Worm (Caenorhabditis elegans) whole organism, L4 larva: ENCODE measurements around the gene nlp-16.

Experiments
- F26F4.8 ChIP-seq: fragments of 200-800 bp; sonication (Bioruptor generic); conservative IDR thresholded peaks from 2 replicates; pipeline ENCODE4 v1.3.6; 2022; ENCODE audit warnings: missing genetic modification characterization, missing compliant biosample characterization
- T20F7.1 ChIP-seq: fragments of 200-800 bp; sonication (Bioruptor generic); optimal IDR thresholded peaks from 2 replicates; lab custom pipeline; 2018; ENCODE audit warnings: mild to moderate bottlenecking, missing genetic modification characterization, missing compliant biosample characterization
- Y48G9A.11 ChIP-seq: fragments of 200-800 bp; sonication (Bioruptor generic); IDR thresholded peaks from 2 replicates; pipeline ENCODE4 v1.3.6; 2022; ENCODE audit warnings: missing genetic modification reagents, missing genetic modification characterization, missing compliant biosample characterization
- Y5F2A.4 ChIP-seq: fragments of 200-800 bp; sonication (Bioruptor generic); optimal IDR thresholded peaks from 2 replicates; lab custom pipeline; 2018; ENCODE audit warnings: mild to moderate bottlenecking, missing genetic modification characterization, missing compliant biosample characterization
- Y75B8A.6 ChIP-seq: fragments of 200-800 bp; sonication (Bioruptor generic); IDR thresholded peaks from 2 replicates; pipeline ENCODE4 v1.3.6; 2022; ENCODE audit warnings: missing genetic modification reagents, missing genetic modification characterization, missing compliant biosample characterization
- aly-2 ChIP-seq: sonication (generic microtip); optimal IDR thresholded peaks from 2 replicates; lab custom pipeline; 2018; ENCODE audit warnings: missing biosample characterization, missing genetic modification characterization
- arid-1 ChIP-seq: fragments of 200-800 bp; sonication (Bioruptor generic); conservative IDR thresholded peaks from 2 replicates; pipeline ENCODE4 v1.3.6; 2022; ENCODE audit warnings: missing genetic modification reagents, missing genetic modification characterization, missing compliant biosample characterization
- attf-4 ChIP-seq: sonication (generic microtip); optimal IDR thresholded peaks from 3 replicates; lab custom pipeline; 2017; ENCODE audit warnings: missing biosample characterization, missing genetic modification characterization
- ceh-28 ChIP-seq: fragments of 150-350 bp; optimal IDR thresholded peaks from 2 replicates; lab custom pipeline; 2014; ENCODE audit warnings: missing biosample characterization, missing genetic modification reagents, missing genetic modification characterization
- ceh-32 ChIP-seq: sonication (generic microtip); optimal IDR thresholded peaks from 2 replicates; lab custom pipeline; 2016; ENCODE audit warnings: mild to moderate bottlenecking, missing genetic modification characterization, missing compliant biosample characterization; ENCODE audit not compliant: poor library complexity
- daf-16 ChIP-seq, 3 experiments: sonication (generic microtip); optimal IDR thresholded peaks; 2 replicates each; lab custom pipeline; 2016 to 2017; ENCODE audit warnings: missing genetic modification characterization in 3 of 3, missing genetic modification reagents in 3 of 3, mild to moderate bottlenecking in 2 of 3, missing compliant biosample characterization in 2 of 3, missing biosample characterization in 1 of 3, moderate library complexity in 1 of 3
- daf-19 ChIP-seq: fragments of 200-800 bp; sonication (Bioruptor generic); conservative IDR thresholded peaks from 2 replicates; pipeline ENCODE4 v1.3.6; 2022; ENCODE audit warnings: missing genetic modification characterization, missing compliant biosample characterization
- daf-8 ChIP-seq: fragments of 200-800 bp; sonication (Bioruptor generic); IDR thresholded peaks from 2 replicates; pipeline ENCODE4 v1.3.6; 2022; ENCODE audit warnings: missing genetic modification characterization, missing compliant biosample characterization
- dmd-6 ChIP-seq: fragments of 200-800 bp; sonication (Bioruptor generic); IDR thresholded peaks from 2 replicates; pipeline ENCODE4 v1.3.6; 2022; ENCODE audit warnings: missing genetic modification reagents, missing genetic modification characterization, missing compliant biosample characterization
- dpl-1 ChIP-seq: fragments of 150-350 bp; optimal IDR thresholded peaks from 2 replicates; lab custom pipeline; 2014; ENCODE audit warnings: missing biosample characterization, missing genetic modification reagents, missing genetic modification characterization
- dve-1 ChIP-seq: sonication (generic microtip); optimal IDR thresholded peaks from 2 replicates; lab custom pipeline; 2017; ENCODE audit warnings: antibody characterized with exemption, mild to moderate bottlenecking, missing genetic modification characterization, missing compliant biosample characterization; ENCODE audit not compliant: insufficient read depth
- egl-27 ChIP-seq: sonication (generic microtip); optimal IDR thresholded peaks from 3 replicates; lab custom pipeline; 2017; ENCODE audit warnings: missing biosample characterization, missing genetic modification reagents, missing genetic modification characterization
- fos-1 ChIP-seq: fragments of 150-350 bp; optimal IDR thresholded peaks from 2 replicates; lab custom pipeline; 2014; ENCODE audit warnings: missing biosample characterization, missing genetic modification characterization
- hif-1 ChIP-seq, 2 experiments: sonication (generic microtip); optimal IDR thresholded peaks; 2 replicates each; lab custom pipeline; 2016 to 2017; ENCODE audit warnings: missing compliant biosample characterization in 2 of 2, missing genetic modification characterization in 2 of 2, missing genetic modification reagents in 2 of 2, missing genotype in 2 of 2, mild to moderate bottlenecking in 1 of 2
- hlh-11 ChIP-seq: fragments of 200-800 bp; sonication (Bioruptor generic); optimal IDR thresholded peaks from 2 replicates; lab custom pipeline; 2018; ENCODE audit warnings: mild to moderate bottlenecking, missing genetic modification characterization, missing compliant biosample characterization
- hlh-30 ChIP-seq: sonication (generic microtip); optimal IDR thresholded peaks from 2 replicates; lab custom pipeline; 2017; ENCODE audit warnings: antibody characterized with exemption, mild to moderate bottlenecking, missing genetic modification characterization, missing compliant biosample characterization; ENCODE audit not compliant: insufficient read depth
- lim-7 ChIP-seq: fragments of 200-800 bp; sonication (Bioruptor generic); IDR thresholded peaks from 2 replicates; pipeline ENCODE4 v1.3.6; 2022; ENCODE audit warnings: missing genetic modification characterization, missing compliant biosample characterization
- lin-13 ChIP-seq: fragments of 150-350 bp; optimal IDR thresholded peaks from 2 replicates; lab custom pipeline; 2014; ENCODE audit warnings: missing biosample characterization, missing genetic modification reagents, missing genetic modification characterization
- lin-29 ChIP-seq: fragments of 200-800 bp; sonication (Bioruptor generic); IDR thresholded peaks from 2 replicates; pipeline ENCODE4 v1.3.6; 2022; ENCODE audit warnings: missing genetic modification reagents, missing genetic modification characterization, missing compliant biosample characterization
- lin-38 ChIP-seq: fragments of 200-800 bp; sonication (Bioruptor generic); IDR thresholded peaks from 2 replicates; pipeline ENCODE4 v1.3.6; 2022; ENCODE audit warnings: missing genetic modification reagents, missing genetic modification characterization, missing compliant biosample characterization
- mdl-1 ChIP-seq, 2 experiments: fragments of 150-350 bp in 1 of 2; sonication (generic microtip) in 1 of 2; optimal IDR thresholded peaks; 2 replicates each; lab custom pipeline; 2014 to 2017; ENCODE audit warnings: missing biosample characterization in 2 of 2, missing genetic modification characterization in 2 of 2
- nhr-10 ChIP-seq: fragments of 150-350 bp; optimal IDR thresholded peaks from 2 replicates; lab custom pipeline; 2014; ENCODE audit warnings: missing biosample characterization, missing genetic modification characterization
- nhr-11 ChIP-seq: fragments of 150-350 bp; optimal IDR thresholded peaks from 2 replicates; lab custom pipeline; 2014; ENCODE audit warnings: missing biosample characterization, missing genetic modification characterization
- nhr-237 ChIP-seq: sonication (generic microtip); optimal IDR thresholded peaks from 2 replicates; lab custom pipeline; 2017; ENCODE audit warnings: missing biosample characterization, missing genetic modification characterization
- nhr-28 ChIP-seq: fragments of 150-350 bp; optimal IDR thresholded peaks from 2 replicates; lab custom pipeline; 2014; ENCODE audit warnings: missing biosample characterization, missing genetic modification characterization
- nhr-41 ChIP-seq: fragments of 200-800 bp; sonication (Bioruptor generic); IDR thresholded peaks from 2 replicates; pipeline ENCODE4 v1.3.6; 2022; ENCODE audit warnings: missing genetic modification reagents, missing genetic modification characterization, missing compliant biosample characterization
- nhr-6 ChIP-seq: fragments of 150-350 bp; optimal IDR thresholded peaks from 2 replicates; lab custom pipeline; 2014; ENCODE audit warnings: missing biosample characterization, missing genetic modification characterization
- nhr-77 ChIP-seq: fragments of 150-350 bp; optimal IDR thresholded peaks from 2 replicates; lab custom pipeline; 2014; ENCODE audit warnings: missing biosample characterization, missing genetic modification characterization
- php-3 ChIP-seq: fragments of 200-800 bp; sonication (Bioruptor generic); IDR thresholded peaks from 2 replicates; pipeline ENCODE4 v1.3.6; 2022; ENCODE audit warnings: missing genetic modification reagents, missing genetic modification characterization, missing compliant biosample characterization
- pqm-1 ChIP-seq: sonication (generic microtip); optimal IDR thresholded peaks from 2 replicates; lab custom pipeline; 2017; ENCODE audit warnings: missing biosample characterization, missing genetic modification characterization
- rbr-2 ChIP-seq: sonication (generic microtip); optimal IDR thresholded peaks from 2 replicates; lab custom pipeline; 2016; ENCODE audit warnings: missing genotype, missing genetic modification characterization, missing compliant biosample characterization
- saeg-2 ChIP-seq: fragments of 200-800 bp; sonication (Bioruptor generic); IDR thresholded peaks from 2 replicates; pipeline ENCODE4 v1.3.6; 2022; ENCODE audit warnings: missing genetic modification reagents, missing genetic modification characterization, missing compliant biosample characterization
- tag-97 ChIP-seq: fragments of 200-800 bp; sonication (Bioruptor generic); IDR thresholded peaks from 2 replicates; pipeline ENCODE4 v1.3.6; 2022; ENCODE audit warnings: missing genetic modification characterization, missing compliant biosample characterization
- tra-1 ChIP-seq: fragments of 200-800 bp; sonication (Bioruptor generic); IDR thresholded peaks from 2 replicates; pipeline ENCODE4 v1.3.6; 2022; ENCODE audit warnings: missing genetic modification reagents, missing genetic modification characterization, missing compliant biosample characterization
- unc-39 ChIP-seq: sonication (generic microtip); optimal IDR thresholded peaks from 2 replicates; lab custom pipeline; 2017; ENCODE audit warnings: missing biosample characterization, missing genetic modification characterization
- unc-62 ChIP-seq, 3 experiments: fragments of 150-350 bp in 1 of 3; sonication (generic microtip); optimal IDR thresholded peaks in 2 of 3; peaks in 1 of 3; 1 replicate in 1 of 3; 2 replicates in 2 of 3; lab custom pipeline; 2014 to 2017; ENCODE audit warnings: missing biosample characterization in 3 of 3, missing genetic modification characterization in 3 of 3, missing genetic modification reagents in 3 of 3, missing genotype in 1 of 3
- zfp-2 ChIP-seq: sonication (generic microtip); optimal IDR thresholded peaks from 2 replicates; lab custom pipeline; 2016; ENCODE audit warnings: mild to moderate bottlenecking, missing genetic modification characterization, missing compliant biosample characterization

Gene nlp-16

ce11 chrIV:6217503-6217902 lies 42.1 kb downstream of the nlp-16 start:
- no peak for TF ChIP-seq hlh-30 (tag; lab: Kevin White, UChicago)
- TF ChIP-seq unc-62 (GFP tag; optimal IDR thresholded peaks at IDR 0.05 in 1 of 2; lab: Kevin White, UChicago) = peak in 1 of 2 experiments; percentile 94
- no peak for TF ChIP-seq unc-62 (tag; optimal IDR thresholded peaks at IDR 0.05; lab: Kevin White, UChicago)
- no peak for TF ChIP-seq daf-8 (GFP tag; lab: Robert Waterston, UW)

ce11 chrIV:6217066-6217465 lies 42.6 kb downstream of the nlp-16 start, which contains the start of gene C49A9.9:
Gene C49A9.9, plus strand, starts transcription at chrIV:6217372.
- no peak for TF ChIP-seq daf-16 (GFP tag; optimal IDR thresholded peaks at IDR 0.05; lab: Kevin White, UChicago)
- peak; percentile 25 for TF ChIP-seq daf-16 (tag; optimal IDR thresholded peaks at IDR 0.05; lab: Kevin White, UChicago)
- TF ChIP-seq arid-1 (GFP tag; lab: Robert Waterston, UW) = no peak
- TF ChIP-seq dve-1 (tag; lab: Kevin White, UChicago) = peak; percentile 1
- peak; percentile 33; the same call in 1 of the 2 replicates for TF ChIP-seq dmd-6
- TF ChIP-seq pqm-1 (tag; lab: Kevin White, UChicago) = peak; percentile 73
- TF ChIP-seq hlh-11 (tag; lab: Kevin White, UChicago) = peak; percentile 0
- TF ChIP-seq hif-1 (tag; optimal IDR thresholded peaks at IDR 0.05; lab: Kevin White, UChicago) = no peak
- TF ChIP-seq Y48G9A.11 (GFP tag; lab: Robert Waterston, UW) = no peak
- TF ChIP-seq lin-13 = no peak
- TF ChIP-seq nhr-28 (tag; lab: Kevin White, UChicago) = peak; percentile 58

ce11 chrIV:6213403-6213802 lies 46.2 kb downstream of the nlp-16 start, which contains the start of gene C49A9.5:
Gene C49A9.5, plus strand, starts transcription at chrIV:6213673.
- peak; percentile 1 for TF ChIP-seq pqm-1 (tag; lab: Kevin White, UChicago)
- TF ChIP-seq nhr-10 (tag; lab: Kevin White, UChicago) = no peak
- no peak for TF ChIP-seq zfp-2 (tag; lab: Kevin White, UChicago)
- peak; percentile 93 for TF ChIP-seq php-3 (GFP tag; lab: Robert Waterston, UW)
- peak; percentile 5 for TF ChIP-seq dve-1 (tag; lab: Kevin White, UChicago)
- TF ChIP-seq daf-16 (GFP tag; optimal IDR thresholded peaks at IDR 0.05; lab: Kevin White, UChicago) = no peak
- peak; percentile 65 for TF ChIP-seq daf-16 (tag; optimal IDR thresholded peaks at IDR 0.05; lab: Kevin White, UChicago)
- TF ChIP-seq hlh-30 (tag; lab: Kevin White, UChicago) = no peak
- no peak for TF ChIP-seq rbr-2
- TF ChIP-seq T20F7.1 (GFP tag; lab: Kevin White, UChicago) = no peak
- TF ChIP-seq nhr-28 (tag; lab: Kevin White, UChicago) = no peak
- no peak for TF ChIP-seq daf-8 (GFP tag; lab: Robert Waterston, UW)

ce11 chrIV:6210574-6210973 lies 49.1 kb downstream of the nlp-16 start, which contains the start of the genes ugt-24 and C49A9.6:
Gene ugt-24, minus strand, starts transcription at chrIV:6210720.
Gene C49A9.6, plus strand, starts transcription at chrIV:6210936.
- TF ChIP-seq nhr-28 (tag; lab: Kevin White, UChicago) = peak; percentile 36
- TF ChIP-seq F26F4.8 (GFP tag; lab: Robert Waterston, UW) = no peak
- no peak for TF ChIP-seq saeg-2 (GFP tag; lab: Robert Waterston, UW)
- peak; percentile 78 for TF ChIP-seq pqm-1 (tag; lab: Kevin White, UChicago)
- TF ChIP-seq mdl-1 (tag; optimal IDR thresholded peaks at IDR 0.05; lab: Kevin White, UChicago) = no peak
- TF ChIP-seq tag-97 (GFP tag; lab: Robert Waterston, UW) = no peak
- TF ChIP-seq Y48G9A.11 (GFP tag; lab: Robert Waterston, UW) = no peak
- no peak for TF ChIP-seq T20F7.1 (GFP tag; lab: Kevin White, UChicago)
- TF ChIP-seq nhr-77 (tag; lab: Kevin White, UChicago) = peak; percentile 11
- TF ChIP-seq Y5F2A.4 (GFP tag; lab: Kevin White, UChicago) = no peak
- TF ChIP-seq nhr-237 (tag; lab: Kevin White, UChicago) = no peak
- no peak for TF ChIP-seq ceh-32 (tag; lab: Kevin White, UChicago)
- TF ChIP-seq hlh-30 (tag; lab: Kevin White, UChicago) = peak; percentile 32
- no peak for TF ChIP-seq lin-13
- no peak for TF ChIP-seq attf-4 (tag; lab: Kevin White, UChicago)
- no peak for TF ChIP-seq daf-16 (GFP tag; optimal IDR thresholded peaks at IDR 0.05; lab: Kevin White, UChicago)
- peak; percentile 96 for TF ChIP-seq daf-16 (tag; optimal IDR thresholded peaks at IDR 0.05; lab: Kevin White, UChicago)
- TF ChIP-seq Y75B8A.6 (GFP tag; lab: Robert Waterston, UW) = no peak
- TF ChIP-seq fos-1 = no peak
- TF ChIP-seq tra-1 (GFP tag; lab: Robert Waterston, UW) = no peak
- TF ChIP-seq nhr-11 (tag; lab: Kevin White, UChicago) = no peak
- TF ChIP-seq egl-27 (tag; lab: Kevin White, UChicago) = no peak
- TF ChIP-seq dpl-1 = no peak
- no peak for TF ChIP-seq lin-38 (GFP tag; lab: Robert Waterston, UW)
- no peak for TF ChIP-seq lim-7
- no peak for TF ChIP-seq daf-19
- TF ChIP-seq nhr-41 (GFP tag; lab: Robert Waterston, UW) = no peak
- no peak for TF ChIP-seq aly-2 (tag; lab: Kevin White, UChicago)
- no peak for TF ChIP-seq nhr-6
- no peak for TF ChIP-seq lin-29
- no peak for TF ChIP-seq unc-39 (tag; lab: Kevin White, UChicago)
- TF ChIP-seq ceh-28 (tag; lab: Kevin White, UChicago) = no peak
